Worm (Caenorhabditis elegans): ENCODE results near the gene ZC15.3.

DNA sequence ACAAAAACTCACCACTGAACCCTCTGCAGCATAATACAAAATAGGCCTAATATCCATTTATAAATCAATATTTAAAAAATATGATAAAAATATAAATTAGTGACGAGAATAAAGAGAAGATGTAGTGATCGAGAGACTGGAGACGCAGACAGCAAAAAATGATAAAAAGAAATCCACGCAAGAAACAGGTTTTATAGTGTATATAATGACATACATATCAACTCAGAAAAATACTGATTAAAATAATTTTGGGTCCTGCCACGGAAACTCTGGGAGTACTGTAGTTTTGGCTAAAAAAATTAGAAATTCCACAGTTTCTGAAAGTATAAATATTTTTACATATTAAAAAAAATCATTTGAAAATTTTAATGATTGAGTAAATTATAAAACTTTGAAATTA is 14.1 kb upstream of the ZC15.3 start, which contains the start of gene mlt-4:
- TF ChIP-seq pag-3 (tag; optimal IDR thresholded peaks at IDR 0.05; ENCODE audit: borderline replicate concordance): no peak
- TF ChIP-seq elt-2 (tag; optimal IDR thresholded peaks at IDR 0.05): no peak
- TF ChIP-seq fkh-10 (GFP tag; optimal IDR thresholded peaks at IDR 0.05): no peak
- no peak for TF ChIP-seq elt-4 (tag; optimal IDR thresholded peaks at IDR 0.05)
- no peak for TF ChIP-seq pha-4 (tag; optimal IDR thresholded peaks at IDR 0.05)
- no peak for TF ChIP-seq ceh-45 (GFP tag; IDR thresholded peaks at IDR 0.05)

Data from whole organism, late embryonic.